Worm (Caenorhabditis elegans) whole organism, young adult: ENCODE measurements around the gene srh-147.

ENCODE experiments used
- B0019.2 ChIP-seq: fragments of 200-800 bp; sonication (Bioruptor generic); conservative IDR thresholded peaks from 2 replicates; pipeline ENCODE4 v1.3.6; 2022; ENCODE audit warnings: missing genetic modification reagents, missing genetic modification characterization, missing compliant biosample characterization
- B0261.1 ChIP-seq: sonication (generic microtip); optimal IDR thresholded peaks from 2 replicates; lab custom pipeline; 2016; ENCODE audit warnings: mild to moderate bottlenecking, missing genetic modification characterization, moderate library complexity, missing compliant biosample characterization
- C06A6.2 ChIP-seq: fragments of 200-800 bp; sonication (Bioruptor generic); conservative IDR thresholded peaks from 2 replicates; pipeline ENCODE4 v1.3.6; 2022; ENCODE audit warnings: missing genetic modification characterization, missing compliant biosample characterization
- F10E7.11 ChIP-seq: sonication (generic microtip); optimal IDR thresholded peaks from 2 replicates; lab custom pipeline; 2017; ENCODE audit warnings: mild to moderate bottlenecking, missing genetic modification characterization, moderate library complexity, missing compliant biosample characterization
- F22D6.2 ChIP-seq: sonication (generic microtip); optimal IDR thresholded peaks from 2 replicates; lab custom pipeline; 2016; ENCODE audit warnings: mild to moderate bottlenecking, missing genetic modification characterization, missing compliant biosample characterization
- F33H1.4 ChIP-seq: fragments of 200-800 bp; sonication (Bioruptor generic); IDR thresholded peaks from 2 replicates; pipeline ENCODE4 v1.3.6; 2022; ENCODE audit warnings: missing genetic modification reagents, missing genetic modification characterization, missing compliant biosample characterization
- F52B5.7 ChIP-seq: sonication (generic microtip); optimal IDR thresholded peaks from 2 replicates; lab custom pipeline; 2016; ENCODE audit warnings: mild to moderate bottlenecking, missing genetic modification characterization, missing compliant biosample characterization
- F57A8.1 ChIP-seq: fragments of 200-800 bp; sonication (Bioruptor generic); optimal IDR thresholded peaks from 2 replicates; lab custom pipeline; 2018; ENCODE audit warnings: mild to moderate bottlenecking, missing genetic modification characterization, moderate library complexity, missing compliant biosample characterization
- K11D2.4 ChIP-seq: fragments of 200-800 bp; sonication (Bioruptor generic); IDR thresholded peaks from 2 replicates; pipeline ENCODE4 v1.3.6; 2022; ENCODE audit warnings: missing genetic modification reagents, missing genetic modification characterization, missing compliant biosample characterization
- K12H6.12 ChIP-seq: fragments of 200-800 bp; sonication (Bioruptor generic); optimal IDR thresholded peaks from 2 replicates; lab custom pipeline; 2018; ENCODE audit warnings: mild to moderate bottlenecking, missing genetic modification characterization, missing compliant biosample characterization
- Y53F4B.3 ChIP-seq: fragments of 200-800 bp; sonication (Bioruptor generic); IDR thresholded peaks from 2 replicates; pipeline ENCODE4 v1.3.6; 2022; ENCODE audit warnings: missing genetic modification reagents, missing genetic modification characterization, missing compliant biosample characterization
- Y53G8AR.9 ChIP-seq: fragments of 200-800 bp; sonication (Bioruptor generic); conservative IDR thresholded peaks from 2 replicates; pipeline ENCODE4 v1.3.6; 2022; ENCODE audit warnings: missing genetic modification reagents, missing genetic modification characterization, missing compliant biosample characterization
- Y56A3A.18 ChIP-seq: fragments of 200-800 bp; sonication (Bioruptor generic); IDR thresholded peaks from 2 replicates; pipeline ENCODE4 v1.3.6; 2022; ENCODE audit warnings: missing genetic modification reagents, missing genetic modification characterization, missing compliant biosample characterization
- Y67H2A.10 ChIP-seq: fragments of 200-800 bp; sonication (Bioruptor generic); conservative IDR thresholded peaks from 2 replicates; pipeline ENCODE4 v1.3.6; 2022; ENCODE audit warnings: missing genetic modification reagents, missing genetic modification characterization, missing compliant biosample characterization
- Y95B8A.8 ChIP-seq: fragments of 200-800 bp; sonication (Bioruptor generic); IDR thresholded peaks from 2 replicates; pipeline ENCODE4 v1.3.6; 2022; ENCODE audit warnings: missing genetic modification reagents, missing genetic modification characterization, missing compliant biosample characterization
- ZK185.1 ChIP-seq: sonication (generic microtip); optimal IDR thresholded peaks from 2 replicates; lab custom pipeline; 2016; ENCODE audit warnings: mild to moderate bottlenecking, missing genetic modification characterization, missing compliant biosample characterization; ENCODE audit not compliant: poor library complexity, severe bottlenecking
- attf-5 ChIP-seq: fragments of 200-800 bp; sonication (Bioruptor generic); optimal IDR thresholded peaks from 2 replicates; lab custom pipeline; 2018; ENCODE audit warnings: mild to moderate bottlenecking, missing genetic modification characterization, missing compliant biosample characterization
- ccch-3 ChIP-seq: fragments of 200-800 bp; sonication (Bioruptor generic); optimal IDR thresholded peaks from 2 replicates; lab custom pipeline; 2018; ENCODE audit warnings: mild to moderate bottlenecking, missing genetic modification characterization, missing compliant biosample characterization
- ceh-58 ChIP-seq: fragments of 200-800 bp; sonication (Bioruptor generic); IDR thresholded peaks from 2 replicates; pipeline ENCODE4 v1.3.6; 2022; ENCODE audit warnings: missing genetic modification characterization, missing compliant biosample characterization
- ekl-4 ChIP-seq: fragments of 200-800 bp; sonication (Bioruptor generic); IDR thresholded peaks from 2 replicates; pipeline ENCODE4 v1.3.6; 2022; ENCODE audit warnings: missing genetic modification reagents, missing genetic modification characterization, missing compliant biosample characterization
- fkh-3 ChIP-seq: sonication (generic microtip); optimal IDR thresholded peaks from 2 replicates; lab custom pipeline; 2016; ENCODE audit warnings: mild to moderate bottlenecking, missing genetic modification characterization, missing compliant biosample characterization
- him-1 ChIP-seq: sonication (generic microtip); optimal IDR thresholded peaks from 2 replicates; lab custom pipeline; 2016; ENCODE audit warnings: missing genotype, missing genetic modification reagents, missing genetic modification characterization, missing compliant biosample characterization
- hlh-26 ChIP-seq: fragments of 200-800 bp; sonication (Bioruptor generic); conservative IDR thresholded peaks from 2 replicates; pipeline ENCODE4 v1.3.6; 2022; ENCODE audit warnings: missing genetic modification reagents, missing genetic modification characterization, missing compliant biosample characterization
- hmg-1.2 ChIP-seq: fragments of 200-800 bp; sonication (Bioruptor generic); IDR thresholded peaks from 2 replicates; pipeline ENCODE4 v1.3.6; 2022; ENCODE audit warnings: missing genetic modification reagents, missing genetic modification characterization, missing compliant biosample characterization
- lsl-1 ChIP-seq: fragments of 200-800 bp; sonication (Bioruptor generic); optimal IDR thresholded peaks from 2 replicates; lab custom pipeline; 2018; ENCODE audit warnings: mild to moderate bottlenecking, missing genetic modification characterization, moderate library complexity, missing compliant biosample characterization
- lsy-27 ChIP-seq: sonication (generic microtip); optimal IDR thresholded peaks from 2 replicates; lab custom pipeline; 2017; ENCODE audit warnings: missing genetic modification characterization, mild to moderate bottlenecking, missing compliant biosample characterization, antibody characterized with exemption, missing genotype, borderline replicate concordance; ENCODE audit not compliant: insufficient read depth
- madf-8 ChIP-seq: fragments of 200-800 bp; sonication (Bioruptor generic); conservative IDR thresholded peaks from 2 replicates; pipeline ENCODE4 v1.3.6; 2022; ENCODE audit warnings: missing genetic modification reagents, missing genetic modification characterization, missing compliant biosample characterization
- mel-28 ChIP-seq: sonication (generic microtip); optimal IDR thresholded peaks from 2 replicates; lab custom pipeline; 2016; ENCODE audit warnings: borderline replicate concordance, mild to moderate bottlenecking, missing genetic modification characterization, missing compliant biosample characterization
- mxl-1 ChIP-seq: sonication (generic microtip); optimal IDR thresholded peaks from 2 replicates; lab custom pipeline; 2016; ENCODE audit warnings: missing genetic modification characterization, missing compliant biosample characterization
- nhr-120 ChIP-seq: fragments of 200-800 bp; sonication (Bioruptor generic); IDR thresholded peaks from 2 replicates; pipeline ENCODE4 v1.3.6; 2022; ENCODE audit warnings: missing genetic modification characterization, missing compliant biosample characterization
- nhr-179 ChIP-seq: sonication (generic microtip); optimal IDR thresholded peaks from 2 replicates; lab custom pipeline; 2016; ENCODE audit warnings: mild to moderate bottlenecking, missing genetic modification characterization, missing compliant biosample characterization
- nhr-27 ChIP-seq: fragments of 200-800 bp; sonication (Bioruptor generic); optimal IDR thresholded peaks from 2 replicates; lab custom pipeline; 2018; ENCODE audit warnings: mild to moderate bottlenecking, missing genetic modification characterization, moderate library complexity, missing compliant biosample characterization
- pha-4 ChIP-seq: fragments of 150-350 bp; sonication (generic microtip); optimal IDR thresholded peaks from 2 replicates; lab custom pipeline; 2014; ENCODE audit warnings: missing biosample characterization, missing genetic modification reagents, missing genetic modification characterization
- rec-8 ChIP-seq, 2 experiments: sonication (generic microtip); optimal IDR thresholded peaks; 2 replicates each; lab custom pipeline; 2016; ENCODE audit warnings: mild to moderate bottlenecking in 2 of 2, missing genetic modification characterization in 2 of 2, missing genetic modification reagents in 2 of 2, missing genotype in 2 of 2, missing biosample characterization in 1 of 2, missing compliant biosample characterization in 1 of 2, moderate library complexity in 1 of 2
- sdz-38 ChIP-seq: sonication (generic microtip); optimal IDR thresholded peaks from 2 replicates; lab custom pipeline; 2016; ENCODE audit warnings: missing genotype, missing genetic modification characterization, missing compliant biosample characterization
- somi-1 ChIP-seq: fragments of 200-800 bp; sonication (Bioruptor generic); optimal IDR thresholded peaks from 2 replicates; lab custom pipeline; 2018; ENCODE audit warnings: mild to moderate bottlenecking, missing genetic modification characterization, missing compliant biosample characterization
- zim-3 ChIP-seq: sonication (generic microtip); optimal IDR thresholded peaks from 2 replicates; lab custom pipeline; 2017; ENCODE audit warnings: mild to moderate bottlenecking, missing genetic modification characterization, moderate library complexity, missing compliant biosample characterization
- ztf-18 ChIP-seq: sonication (generic microtip); optimal IDR thresholded peaks from 2 replicates; lab custom pipeline; 2016; ENCODE audit warnings: missing genotype, mild to moderate bottlenecking, missing genetic modification characterization, missing compliant biosample characterization
- ztf-22 ChIP-seq: fragments of 200-800 bp; sonication (Bioruptor generic); optimal IDR thresholded peaks from 2 replicates; lab custom pipeline; 2018; ENCODE audit warnings: mild to moderate bottlenecking, missing genetic modification characterization, moderate library complexity, missing compliant biosample characterization
- ztf-25 ChIP-seq: fragments of 200-800 bp; sonication (Bioruptor generic); IDR thresholded peaks from 2 replicates; pipeline ENCODE4 v1.3.6; 2022; ENCODE audit warnings: missing genetic modification reagents, missing genetic modification characterization, missing compliant biosample characterization

srh-147 gene

DNA sequence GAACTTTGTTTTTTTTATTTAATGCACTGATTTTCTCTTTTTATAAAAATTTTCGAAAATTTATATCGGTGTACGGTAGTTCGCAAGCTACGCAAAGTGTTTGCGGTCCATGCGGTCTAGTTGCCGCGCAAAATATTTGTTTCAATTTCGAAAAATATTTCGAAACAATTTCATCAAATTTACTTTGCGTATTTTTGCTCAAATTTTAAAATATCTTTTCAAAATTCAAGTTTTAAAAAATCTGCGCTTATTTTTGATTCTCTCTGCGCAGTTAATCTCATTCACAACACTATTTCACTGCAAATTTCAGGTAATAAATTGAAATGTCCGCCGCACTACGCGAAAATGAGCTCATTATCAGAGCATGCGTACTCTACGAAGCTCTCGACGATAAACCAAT lies 17.2 kb upstream of the srh-147 start, which contains the start of gene fbxa-197:
Gene fbxa-197, plus strand, starts transcription at position 301 of the 400 bp plus-strand sequence.
- TF ChIP-seq Y95B8A.8 (GFP tag; lab: Robert Waterston, UW) (no peak), lsl-1 (GFP tag; lab: Kevin White, UChicago) (peak; percentile 78)
- TF ChIP-seq, all 124 proteins: peak for 1

DNA sequence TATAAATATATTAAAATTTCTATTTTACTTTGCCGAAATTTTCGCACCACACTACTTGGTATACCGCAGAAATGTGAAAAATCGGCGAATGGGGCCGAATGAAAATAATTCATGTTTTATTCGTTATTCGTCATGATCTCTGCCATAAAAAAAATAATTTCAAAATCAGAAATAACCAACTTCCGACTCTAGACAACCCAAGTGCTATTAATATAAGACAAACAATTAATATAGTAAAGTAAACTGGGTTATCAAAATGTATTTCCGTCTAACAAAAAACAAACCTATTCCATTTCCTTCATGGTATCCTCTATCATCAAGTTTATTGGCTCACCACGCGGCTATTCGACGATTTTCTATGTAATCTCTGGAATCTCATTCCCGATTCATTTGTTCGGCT lies 15.7 kb upstream of the srh-147 start, which contains the start of gene srh-293:
Gene srh-293, plus strand, starts transcription at position 301 of the 400 bp plus-strand sequence.
- no peak for TF ChIP-seq Y67H2A.10
- TF ChIP-seq F33H1.4 (GFP tag; lab: Robert Waterston, UW): no peak
- no peak for TF ChIP-seq ekl-4 (GFP tag; lab: Robert Waterston, UW)
- TF ChIP-seq lsy-27 (tag; lab: Kevin White, UChicago): no peak
- TF ChIP-seq nhr-27 (tag; lab: Kevin White, UChicago): no peak
- no peak for TF ChIP-seq Y53G8AR.9 (GFP tag; lab: Robert Waterston, UW)

DNA sequence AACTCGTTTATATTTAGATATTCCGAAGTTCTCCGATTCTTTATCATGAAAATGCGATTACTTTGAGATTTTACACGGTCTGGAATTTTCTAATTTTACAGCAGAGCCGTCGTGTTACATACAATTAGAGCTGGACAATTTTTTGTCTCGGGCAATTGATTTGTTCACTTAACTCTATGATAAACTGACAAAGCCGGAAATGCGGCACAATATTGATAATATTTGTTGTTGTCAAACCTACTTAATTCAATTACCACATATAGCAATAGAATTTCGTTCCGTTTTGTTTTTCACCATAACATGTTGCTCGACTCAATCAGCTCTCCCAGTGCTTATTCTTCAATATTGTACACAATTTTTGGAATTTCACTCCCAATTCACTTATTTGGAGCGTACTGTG lies 12.9 kb upstream of the srh-147 start, which contains the start of gene srh-299:
Gene srh-299, plus strand, starts transcription at position 301 of the 400 bp plus-strand sequence.
- no peak for TF ChIP-seq nhr-120 (GFP tag; lab: Robert Waterston, UW)

DNA sequence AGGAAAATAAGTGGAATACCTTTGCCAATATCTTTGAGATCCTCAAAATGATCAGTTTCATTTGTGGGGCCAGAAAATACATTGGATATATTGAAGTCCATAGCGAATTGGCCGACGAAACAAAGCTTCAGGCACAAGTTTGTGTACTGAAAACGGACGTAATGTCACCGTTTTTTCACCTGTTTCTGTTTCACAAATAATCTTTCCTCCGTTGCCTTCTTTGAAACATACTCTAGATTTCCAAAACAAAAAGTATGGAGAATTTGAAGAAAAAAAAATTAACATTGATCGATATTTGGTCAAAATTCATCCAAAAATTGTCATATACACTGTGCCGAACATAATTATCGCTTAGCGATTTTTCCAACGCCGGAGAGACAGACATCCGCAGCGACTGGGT lies 12.5 kb upstream of the srh-147 start, which contains the start of gene srz-12:
Gene srz-12, minus strand, starts transcription at position 101 of the 400 bp plus-strand sequence.
- TF ChIP-seq nhr-120 (GFP tag; lab: Robert Waterston, UW): no peak
- no peak for TF ChIP-seq F10E7.11
- TF ChIP-seq ztf-22 (GFP tag; lab: Kevin White, UChicago): no peak

DNA sequence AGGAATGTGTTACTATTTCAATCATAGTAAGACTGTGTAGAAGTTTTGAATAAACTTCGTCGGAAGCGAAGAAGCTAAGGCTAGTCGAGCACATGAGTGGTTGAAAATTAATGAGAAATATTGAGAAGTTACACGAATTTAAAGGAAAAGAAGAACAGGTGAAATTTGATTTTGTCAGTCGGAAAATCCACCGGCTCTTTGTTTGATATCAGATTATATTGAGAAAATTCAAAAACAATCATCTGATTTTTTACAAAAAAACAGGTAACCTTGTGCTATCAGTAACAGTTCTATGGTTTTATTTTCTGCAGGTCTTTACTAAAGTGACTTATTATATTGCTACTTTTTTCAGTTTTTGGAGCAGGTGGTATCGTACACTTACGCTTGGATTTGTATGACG lies 8.2 kb upstream of the srh-147 start, which contains the start of gene srh-148:
Gene srh-148, minus strand, starts transcription at position 101 of the 400 bp plus-strand sequence.
- TF ChIP-seq mel-28 (tag; lab: Kevin White, UChicago) (no peak), ccch-3 (GFP tag; lab: Kevin White, UChicago) (no peak), F52B5.7 (tag; lab: Kevin White, UChicago) (no peak), rec-8 (tag; optimal IDR thresholded peaks at IDR 0.05; lab: Kevin White, UChicago) (no peak), K11D2.4 (no peak), attf-5 (no peak), ztf-18 (no peak), ceh-58 (GFP tag; lab: Robert Waterston, UW) (no peak), nhr-27 (tag; lab: Kevin White, UChicago) (no peak), ztf-25 (GFP tag; lab: Robert Waterston, UW) (no peak), him-1 (no peak), Y56A3A.18 (GFP tag; lab: Robert Waterston, UW) (no peak), mxl-1 (tag; lab: Kevin White, UChicago) (no peak), somi-1 (GFP tag; lab: Kevin White, UChicago) (no peak), B0019.2 (GFP tag; lab: Robert Waterston, UW) (no peak), nhr-179 (no peak), pha-4 (tag; lab: Kevin White, UChicago) (no peak), hmg-1.2 (GFP tag; lab: Robert Waterston, UW) (no peak), B0261.1 (tag; lab: Kevin White, UChicago) (no peak)

DNA sequence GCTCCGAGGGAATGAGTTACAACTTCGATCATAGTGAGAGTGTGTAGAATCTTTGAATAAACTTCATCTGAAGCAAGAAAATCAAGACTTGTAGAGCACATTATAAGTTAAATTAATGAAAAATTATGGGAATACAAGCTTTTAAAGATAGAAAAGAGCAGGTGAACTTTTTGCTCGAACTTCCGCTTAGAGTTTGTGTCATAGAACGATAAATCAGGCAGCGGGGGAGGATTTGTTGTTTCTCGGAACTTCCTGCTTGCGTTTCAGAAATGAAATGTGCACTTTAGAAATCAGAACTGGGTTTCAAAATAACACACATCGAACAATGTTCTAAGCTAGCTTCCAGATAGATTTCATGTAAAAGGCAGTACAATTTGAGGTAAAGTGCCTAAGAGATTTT lies 9.0 kb downstream of the srh-147 start, which contains the start of gene srh-149:
Gene srh-149, minus strand, starts transcription at position 101 of the 400 bp plus-strand sequence.
- TF ChIP-seq ZK185.1 (tag; lab: Kevin White, UChicago) (no peak), madf-8 (GFP tag; lab: Robert Waterston, UW) (no peak), mxl-1 (tag; lab: Kevin White, UChicago) (no peak), Y56A3A.18 (GFP tag; lab: Robert Waterston, UW) (no peak), F57A8.1 (GFP tag; lab: Kevin White, UChicago) (no peak), Y53F4B.3 (GFP tag; lab: Robert Waterston, UW) (no peak), pha-4 (tag; lab: Kevin White, UChicago) (no peak), C06A6.2 (no peak), sdz-38 (tag; lab: Kevin White, UChicago) (no peak), nhr-120 (GFP tag; lab: Robert Waterston, UW) (no peak), K12H6.12 (tag; lab: Kevin White, UChicago) (no peak), F22D6.2 (tag; lab: Kevin White, UChicago) (no peak), fkh-3 (tag; lab: Kevin White, UChicago) (no peak), zim-3 (tag; lab: Kevin White, UChicago) (no peak), hlh-26 (GFP tag; lab: Robert Waterston, UW) (no peak)
